Fruit fly (Drosophila melanogaster): Measurements from ENCODE around the gene Gr98d.

DNA sequence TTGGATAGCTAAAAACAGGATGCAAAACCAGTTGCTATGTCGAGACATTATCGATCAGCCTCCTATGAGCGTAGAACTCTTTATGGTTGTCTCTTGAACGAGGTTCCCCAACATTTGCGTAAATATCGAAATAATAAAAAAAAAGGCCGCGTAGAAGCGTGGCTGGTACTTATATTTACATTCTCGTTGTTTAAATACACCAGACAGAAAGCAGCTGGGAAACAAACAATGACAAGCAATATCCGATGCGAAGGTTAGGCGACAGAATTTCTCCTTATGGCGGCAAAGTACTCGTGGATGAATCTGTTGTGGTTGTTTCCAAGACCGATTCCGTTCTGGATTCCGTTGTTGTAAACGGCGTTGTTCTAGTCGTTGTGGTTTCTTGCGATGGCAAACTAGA lies 43.9 kb upstream of the Gr98d start, which contains the start of gene CG43139:
- no peak for TF ChIP-seq Hr39 (GFP tag; optimal IDR thresholded peaks at IDR 0.05)
- no peak for TF ChIP-seq Eip75B (GFP tag; optimal IDR thresholded peaks at IDR 0.05)
- TF ChIP-seq CG11762 (GFP tag; optimal IDR thresholded peaks at IDR 0.05; ENCODE audit: insufficient read depth): no peak
- TF ChIP-seq dsx (GFP tag; optimal IDR thresholded peaks at IDR 0.05; ENCODE audit: poor library complexity, severe bottlenecking): no peak
- no peak for TF ChIP-seq CG34406 (GFP tag; optimal IDR thresholded peaks at IDR 0.05)
- TF ChIP-seq Smox (GFP tag; optimal IDR thresholded peaks at IDR 0.05): no peak
- no peak for TF ChIP-seq Lpt (GFP tag; optimal IDR thresholded peaks at IDR 0.05)
- TF ChIP-seq CG32006 (GFP tag; optimal IDR thresholded peaks at IDR 0.05): no peak
- no peak for TF ChIP-seq pdm3 (GFP tag; optimal IDR thresholded peaks at IDR 0.05)
- TF ChIP-seq CG9139 (GFP tag; optimal IDR thresholded peaks at IDR 0.05): no peak
- TF ChIP-seq acj6 (GFP tag; optimal IDR thresholded peaks at IDR 0.05): no peak
- TF ChIP-seq Hr38 (GFP tag; optimal IDR thresholded peaks at IDR 0.05): no peak
- TF ChIP-seq eg (GFP tag; IDR thresholded peaks at IDR 0.05): no peak
- TF ChIP-seq Blimp-1 (GFP tag; optimal IDR thresholded peaks at IDR 0.05): no peak

All from whole organism, prepupa.